Worm (Caenorhabditis elegans): ENCODE measurements around the gene npp-25.

- TF ChIP-seq elt-1 (tag; optimal IDR thresholded peaks at IDR 0.05; ENCODE audit: borderline replicate concordance, insufficient read depth) (no peak), mls-2 (tag; optimal IDR thresholded peaks at IDR 0.05) (no peak), hlh-1 (tag; optimal IDR thresholded peaks at IDR 0.05) (no peak), snpc-4 (tag; optimal IDR thresholded peaks at IDR 0.05) (no peak), unc-39 (tag; optimal IDR thresholded peaks at IDR 0.05) (no peak)
Measured at ce11 chrIII:12951362-12952228, 25.8 kb upstream of the npp-25 start, which contains the start of gene Y39E4A.1.
